Worm (Caenorhabditis elegans) whole organism, midembryonic: ENCODE data around the gene T19H5.4.

ENCODE experiments used
- T22C8.4 ChIP-seq: fragments of 200-800 bp; sonication (Bioruptor generic); IDR thresholded peaks from 2 replicates; pipeline ENCODE4 v1.3.6; 2022; ENCODE audit warnings: missing genetic modification characterization, missing compliant biosample characterization
- cog-1 ChIP-seq: sonication (generic microtip); optimal IDR thresholded peaks from 2 replicates; lab custom pipeline; 2016; ENCODE audit warnings: missing genetic modification characterization, missing compliant biosample characterization
- flt-1 ChIP-seq: fragments of 200-800 bp; sonication (Bioruptor generic); IDR thresholded peaks from 2 replicates; pipeline ENCODE4 v1.3.6; 2022; ENCODE audit warnings: missing genetic modification characterization, missing compliant biosample characterization
- klf-2 ChIP-seq: fragments of 200-800 bp; sonication (Bioruptor generic); conservative IDR thresholded peaks from 2 replicates; pipeline ENCODE4 v1.3.6; 2022; ENCODE audit warnings: missing genetic modification reagents, missing genetic modification characterization, missing compliant biosample characterization
- med-1 ChIP-seq: sonication (generic microtip); optimal IDR thresholded peaks from 2 replicates; lab custom pipeline; 2017; ENCODE audit warnings: missing genetic modification characterization, mild to moderate bottlenecking, missing compliant biosample characterization, antibody characterized with exemption, missing genetic modification reagents; ENCODE audit not compliant: insufficient read depth
- ref-1 ChIP-seq: fragments of 200-800 bp; sonication (Bioruptor generic); conservative IDR thresholded peaks from 2 replicates; pipeline ENCODE4 v1.3.6; 2022; ENCODE audit warnings: missing genetic modification reagents, missing genetic modification characterization, missing compliant biosample characterization
- tab-1 ChIP-seq: fragments of 200-800 bp; sonication (Bioruptor generic); IDR thresholded peaks from 2 replicates; pipeline ENCODE4 v1.3.6; 2022; ENCODE audit warnings: missing genetic modification characterization, missing compliant biosample characterization
- ztf-23 ChIP-seq: fragments of 200-800 bp; sonication (Bioruptor generic); IDR thresholded peaks from 2 replicates; pipeline ENCODE4 v1.3.6; 2022; ENCODE audit warnings: missing genetic modification reagents, missing genetic modification characterization, missing compliant biosample characterization
- ztf-29 ChIP-seq: fragments of 200-800 bp; sonication (Bioruptor generic); IDR thresholded peaks from 2 replicates; pipeline ENCODE4 v1.3.6; 2022; ENCODE audit warnings: missing genetic modification reagents, missing genetic modification characterization, missing compliant biosample characterization

T19H5.4 gene

ce11 chrII:9507181-9507580 is 20.0 kb upstream of the T19H5.4 start, which contains the start of gene gcy-3:
gcy-3 (minus strand) TSS chrII:9507281.
- no peak for TF ChIP-seq ztf-23 (GFP tag; lab: Robert Waterston, UW)
- no peak for TF ChIP-seq med-1
- TF ChIP-seq tab-1 (GFP tag; lab: Robert Waterston, UW) = no peak
- no peak for TF ChIP-seq ref-1
- TF ChIP-seq ztf-29 (GFP tag; lab: Robert Waterston, UW) = no peak
- no peak for TF ChIP-seq klf-2 (GFP tag; lab: Robert Waterston, UW)
- TF ChIP-seq flt-1 (GFP tag; lab: Robert Waterston, UW) = no peak
- no peak for TF ChIP-seq cog-1 (tag; lab: Kevin White, UChicago)
- TF ChIP-seq T22C8.4 (GFP tag; lab: Robert Waterston, UW) = no peak

DNA sequence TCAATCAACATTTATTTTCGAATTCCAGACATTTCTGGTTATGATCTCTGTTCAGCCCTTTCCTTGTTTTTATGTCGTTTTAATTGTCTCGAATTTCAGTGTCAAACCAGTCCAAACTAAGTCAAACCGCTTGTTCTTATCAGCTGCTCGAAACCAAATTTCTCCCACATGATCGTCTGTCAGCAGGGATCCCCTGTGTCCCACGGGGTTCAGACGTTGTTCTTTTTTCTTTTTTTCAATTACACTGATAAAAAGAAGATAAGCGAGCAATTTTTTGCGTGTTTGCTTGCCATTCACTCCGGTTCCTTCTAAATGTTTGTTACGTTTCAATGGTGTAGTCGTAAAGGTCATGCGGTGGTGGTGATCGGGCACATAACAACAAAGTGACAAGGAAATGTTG is 14.8 kb upstream of the T19H5.4 start:
- TF ChIP-seq ztf-23 (GFP tag; lab: Robert Waterston, UW) (no peak), cog-1 (tag; lab: Kevin White, UChicago) (no peak), flt-1 (GFP tag; lab: Robert Waterston, UW) (no peak), ref-1 (no peak), med-1 (no peak), tab-1 (GFP tag; lab: Robert Waterston, UW) (no peak), T22C8.4 (GFP tag; lab: Robert Waterston, UW) (no peak), ztf-29 (GFP tag; lab: Robert Waterston, UW) (no peak), klf-2 (GFP tag; lab: Robert Waterston, UW) (no peak)

ce11 chrII:9500926-9501325 is 13.7 kb upstream of the T19H5.4 start:
- TF ChIP-seq ref-1 (no peak), cog-1 (tag; lab: Kevin White, UChicago) (no peak)

- TF ChIP-seq med-1 (no peak), cog-1 (tag; lab: Kevin White, UChicago) (no peak), T22C8.4 (GFP tag; lab: Robert Waterston, UW) (no peak), ref-1 (no peak), klf-2 (GFP tag; lab: Robert Waterston, UW) (no peak), ztf-29 (GFP tag; lab: Robert Waterston, UW) (no peak), tab-1 (GFP tag; lab: Robert Waterston, UW) (no peak), ztf-23 (GFP tag; lab: Robert Waterston, UW) (no peak), flt-1 (GFP tag; lab: Robert Waterston, UW) (no peak)
Observed at ce11 chrII:9498589-9498988, 11.4 kb upstream of the T19H5.4 start.

DNA sequence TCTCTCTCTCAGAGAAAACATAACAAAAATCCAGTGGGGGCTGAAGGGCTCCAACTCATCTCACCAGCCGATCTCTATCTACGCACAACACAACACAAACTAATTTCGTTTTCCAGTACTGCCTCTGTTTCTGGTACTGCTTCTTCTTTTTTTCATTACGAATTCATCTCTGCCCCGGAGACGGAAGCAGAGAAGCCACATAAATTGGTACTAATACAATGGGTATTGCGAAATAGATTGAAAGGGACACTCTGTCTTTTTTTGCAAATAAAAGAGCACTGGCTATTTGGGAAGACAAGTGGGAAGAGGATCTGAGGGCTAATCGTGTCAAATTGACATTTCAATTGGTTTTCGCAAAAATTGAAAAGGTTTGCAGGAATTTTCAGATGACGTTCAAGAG is 10.1 kb upstream of the T19H5.4 start:
- TF ChIP-seq tab-1 (GFP tag; lab: Robert Waterston, UW) = no peak
- no peak for TF ChIP-seq flt-1 (GFP tag; lab: Robert Waterston, UW)
- TF ChIP-seq klf-2 (GFP tag; lab: Robert Waterston, UW) = no peak
- no peak for TF ChIP-seq ztf-23 (GFP tag; lab: Robert Waterston, UW)

- TF ChIP-seq T22C8.4 (GFP tag; lab: Robert Waterston, UW) (no peak), ztf-23 (GFP tag; lab: Robert Waterston, UW) (no peak), klf-2 (GFP tag; lab: Robert Waterston, UW) (no peak), ztf-29 (GFP tag; lab: Robert Waterston, UW) (no peak), ref-1 (no peak)
Observed at ce11 chrII:9493242-9494058, 6.3 kb upstream of the T19H5.4 start.

DNA sequence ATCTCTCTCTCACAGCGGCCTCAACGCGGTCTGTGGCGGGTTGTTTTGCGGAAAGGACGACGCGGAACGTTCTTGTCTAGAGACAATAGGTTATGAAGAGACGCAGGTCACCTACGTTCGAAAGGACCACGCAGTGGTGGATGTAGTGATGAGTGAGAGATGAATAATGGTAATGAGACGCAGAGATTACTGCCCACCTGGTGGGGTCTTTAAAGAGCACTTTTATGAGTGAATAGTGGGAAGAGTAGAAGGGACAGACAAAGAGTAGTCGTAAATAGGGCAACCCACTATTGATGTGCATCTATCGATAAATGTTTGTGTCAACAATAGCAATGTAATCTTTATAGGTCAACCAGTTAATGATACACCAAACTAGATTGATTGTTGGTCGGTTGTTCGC is 3.9 kb upstream of the T19H5.4 start:
- TF ChIP-seq ref-1 (no peak), cog-1 (tag; lab: Kevin White, UChicago) (peak; percentile 67), flt-1 (GFP tag; lab: Robert Waterston, UW) (peak; percentile 42; the same call in 1 of the 2 replicates), tab-1 (GFP tag; lab: Robert Waterston, UW) (0 out of 2 replicates have a peak, but pooled peaks have one; percentile 34), klf-2 (GFP tag; lab: Robert Waterston, UW) (no peak), ztf-23 (GFP tag; lab: Robert Waterston, UW) (no peak)

- TF ChIP-seq klf-2 (GFP tag; lab: Robert Waterston, UW) = no peak
- no peak for TF ChIP-seq med-1
Observed at ce11 chrII:9490589-9490988, 3.4 kb upstream of the T19H5.4 start.

DNA sequence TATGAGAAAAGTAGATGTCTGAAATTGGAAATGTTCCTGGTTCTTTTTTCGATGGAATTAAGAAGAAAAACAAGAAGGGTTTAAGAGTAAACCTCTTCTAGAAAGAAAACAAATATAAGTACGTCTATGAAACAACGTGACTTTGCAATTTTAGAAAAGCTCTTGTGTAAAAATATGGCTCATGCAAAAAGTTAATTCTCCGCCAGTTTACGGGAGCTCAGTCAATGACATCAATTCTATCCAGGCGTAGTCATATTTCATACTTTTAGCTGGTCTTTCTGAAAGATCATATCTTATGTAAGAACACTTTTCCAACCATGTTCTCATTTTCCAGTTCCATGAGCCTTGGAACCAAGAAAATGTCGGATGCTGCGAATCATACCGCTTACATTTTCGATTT is 2.7 kb upstream of the T19H5.4 start:
- TF ChIP-seq ref-1 = no peak
- TF ChIP-seq tab-1 (GFP tag; lab: Robert Waterston, UW) = no peak
- no peak for TF ChIP-seq klf-2 (GFP tag; lab: Robert Waterston, UW)
- no peak for TF ChIP-seq flt-1 (GFP tag; lab: Robert Waterston, UW)
- TF ChIP-seq med-1 = no peak
- TF ChIP-seq ztf-29 (GFP tag; lab: Robert Waterston, UW) = no peak
- no peak for TF ChIP-seq T22C8.4 (GFP tag; lab: Robert Waterston, UW)
- no peak for TF ChIP-seq cog-1 (tag; lab: Kevin White, UChicago)
- TF ChIP-seq ztf-23 (GFP tag; lab: Robert Waterston, UW) = no peak

DNA sequence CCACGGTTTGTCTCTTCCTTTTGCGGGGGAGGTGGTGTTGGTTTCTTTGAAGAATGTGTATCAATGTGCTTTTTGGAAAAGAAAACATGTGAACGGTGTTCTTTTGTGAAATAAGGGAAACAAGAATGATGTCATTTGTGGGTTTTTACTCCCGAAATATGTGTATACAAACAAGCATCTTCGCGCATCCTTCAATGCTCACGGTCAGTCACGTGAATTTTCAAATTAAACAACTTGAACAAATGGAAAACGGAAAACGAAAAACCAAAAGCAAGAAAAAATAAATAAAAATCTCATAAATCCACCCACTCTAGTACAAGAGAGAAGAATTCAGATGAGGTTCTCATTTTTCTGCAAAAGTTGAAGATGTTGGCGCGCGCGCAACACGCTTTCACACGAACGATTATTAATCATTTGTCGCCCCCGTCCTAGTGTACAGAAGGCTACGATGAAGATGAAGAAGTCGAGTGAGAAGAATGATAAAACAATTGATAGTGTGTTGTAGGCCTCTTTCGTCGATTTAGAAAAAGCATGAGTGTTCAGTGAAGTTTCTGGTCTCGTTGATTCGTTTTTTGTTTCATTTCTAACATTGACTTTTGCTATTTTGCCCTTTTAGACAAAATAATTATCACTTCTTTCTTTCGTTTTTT is 2.0 kb downstream of the T19H5.4 start:
- TF ChIP-seq ztf-29 (GFP tag; lab: Robert Waterston, UW) = no peak
- no peak for TF ChIP-seq tab-1 (GFP tag; lab: Robert Waterston, UW)
